Fruit fly (Drosophila melanogaster) whole organism, adult: Measurements from ENCODE around the gene wkd.

Experiments used
- CG11617 ChIP-seq: fragments of 200-800 bp; sonication (Bioruptor generic); optimal IDR thresholded peaks from 2 replicates; lab custom pipeline; 2017; ENCODE audit warnings: mild to moderate bottlenecking, missing biosample characterization, missing genetic modification reagents, missing genetic modification characterization
- CG12768 ChIP-seq: fragments of 200-800 bp; sonication (Bioruptor generic); optimal IDR thresholded peaks from 2 replicates; lab custom pipeline; 2017; ENCODE audit warnings: missing biosample characterization, missing genetic modification characterization, mild to moderate bottlenecking, moderate library complexity, missing genetic modification reagents
- CG14711 ChIP-seq: fragments of 200-800 bp; sonication (Bioruptor generic); optimal IDR thresholded peaks from 2 replicates; lab custom pipeline; 2018; ENCODE audit warnings: missing biosample characterization, mild to moderate bottlenecking, missing genetic modification characterization, moderate library complexity
- CG1620 ChIP-seq: fragments of 200-800 bp; sonication (Bioruptor generic); optimal IDR thresholded peaks from 2 replicates; lab custom pipeline; 2016; ENCODE audit warnings: missing biosample characterization, missing genetic modification characterization
- CG33017 ChIP-seq: fragments of 200-800 bp; sonication (Bioruptor generic); optimal IDR thresholded peaks from 2 replicates; lab custom pipeline; 2018; ENCODE audit warnings: missing biosample characterization, mild to moderate bottlenecking, missing genetic modification characterization, moderate library complexity
- CG5204 ChIP-seq: fragments of 200-800 bp; sonication (Bioruptor generic); optimal IDR thresholded peaks from 2 replicates; lab custom pipeline; 2016; ENCODE audit warnings: missing biosample characterization, missing genetic modification characterization
- CG7045 ChIP-seq: fragments of 200-800 bp; sonication (Bioruptor generic); optimal IDR thresholded peaks from 2 replicates; lab custom pipeline; 2017; ENCODE audit warnings: missing biosample characterization, mild to moderate bottlenecking, missing genetic modification characterization
- CG7101 ChIP-seq: fragments of 200-800 bp; sonication (Bioruptor generic); optimal IDR thresholded peaks from 2 replicates; lab custom pipeline; 2018; ENCODE audit warnings: missing biosample characterization, mild to moderate bottlenecking, missing genetic modification characterization, moderate library complexity
- Clk ChIP-seq: fragments of 200-800 bp; sonication (Bioruptor generic); optimal IDR thresholded peaks from 2 replicates; lab custom pipeline; 2017; ENCODE audit warnings: missing biosample characterization, missing genetic modification characterization
- Crg-1 ChIP-seq: fragments of 200-800 bp; sonication (Bioruptor generic); optimal IDR thresholded peaks from 2 replicates; lab custom pipeline; 2016; ENCODE audit warnings: missing biosample characterization, missing genetic modification characterization
- Hr96 ChIP-seq: fragments of 200-800 bp; sonication (Bioruptor generic); optimal IDR thresholded peaks from 2 replicates; lab custom pipeline; 2016; ENCODE audit warnings: missing biosample characterization, missing genetic modification characterization
- Mnt ChIP-seq: fragments of 200-800 bp; sonication (Bioruptor generic); optimal IDR thresholded peaks from 2 replicates; lab custom pipeline; 2016; ENCODE audit warnings: missing biosample characterization, mild to moderate bottlenecking, missing genetic modification characterization
- bab1 ChIP-seq: fragments of 200-800 bp; sonication (Bioruptor generic); optimal IDR thresholded peaks from 3 replicates; lab custom pipeline; 2019; ENCODE audit warnings: missing biosample characterization, mild to moderate bottlenecking, missing genetic modification characterization, moderate library complexity
- cic ChIP-seq: fragments of 200-800 bp; sonication (Bioruptor generic); optimal IDR thresholded peaks from 2 replicates; lab custom pipeline; 2017; ENCODE audit warnings: missing biosample characterization, mild to moderate bottlenecking, missing genetic modification characterization, moderate library complexity
- cnc ChIP-seq, 2 experiments: fragments of >200 bp; optimal IDR thresholded peaks; 2 replicates each; lab custom pipeline; 2017
- kay ChIP-seq: fragments of 200-800 bp; sonication (Bioruptor generic); peaks from one replicate; lab custom pipeline; 2016; ENCODE audit warnings: missing biosample characterization, missing genetic modification characterization, borderline replicate concordance
- ovo ChIP-seq: fragments of 200-800 bp; sonication (Bioruptor generic); optimal IDR thresholded peaks from 2 replicates; lab custom pipeline; 2016; ENCODE audit warnings: missing biosample characterization, missing genetic modification characterization
- pad ChIP-seq: fragments of 200-800 bp; sonication (Bioruptor generic); optimal IDR thresholded peaks from 3 replicates; lab custom pipeline; 2017; ENCODE audit warnings: missing biosample characterization, missing genetic modification characterization, mild to moderate bottlenecking, moderate library complexity, missing genetic modification reagents
- tj ChIP-seq: fragments of 200-800 bp; sonication (Bioruptor generic); optimal IDR thresholded peaks from 3 replicates; lab custom pipeline; 2017; ENCODE audit warnings: missing biosample characterization, mild to moderate bottlenecking, missing genetic modification characterization, moderate library complexity
- toe ChIP-seq: fragments of 200-800 bp; sonication (Bioruptor generic); optimal IDR thresholded peaks from 2 replicates; lab custom pipeline; 2016; ENCODE audit warnings: missing biosample characterization, missing genetic modification characterization

Gene wkd

DNA sequence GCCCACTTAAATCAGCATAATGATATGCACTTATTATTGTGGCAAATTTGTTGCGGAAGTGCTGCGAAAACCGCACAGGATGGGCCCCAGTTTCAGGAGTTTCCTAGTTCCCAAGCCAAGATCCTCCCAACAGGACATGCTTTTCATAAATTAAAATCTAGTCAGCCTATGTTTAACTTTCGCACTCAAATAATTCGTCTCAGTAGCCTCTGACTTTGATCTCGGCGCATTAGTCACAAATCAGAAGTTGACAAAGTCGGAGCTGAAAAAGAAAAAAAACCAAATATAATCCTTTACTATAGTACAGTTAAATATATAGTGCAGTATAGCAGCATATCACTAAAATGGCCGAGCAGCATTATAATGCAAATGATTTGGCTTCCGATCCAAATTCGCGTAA, 27.5 kb upstream of the wkd start, which contains the start of gene CG14708:
CG14708 (plus strand) TSS at position 301 of the 400 bp plus-strand sequence.
- TF ChIP-seq cnc (optimal IDR thresholded peaks at IDR 0.05; lab: Kevin White, UChicago): no peak
- no peak for TF ChIP-seq CG12768 (GFP tag; lab: Kevin White, UChicago)
- TF ChIP-seq Clk (GFP tag; lab: Kevin White, UChicago): no peak
- no peak for TF ChIP-seq toe (GFP tag; lab: Kevin White, UChicago)
- no peak for TF ChIP-seq CG1620 (GFP tag; lab: Kevin White, UChicago)
- TF ChIP-seq CG33017 (tag; lab: Kevin White, UChicago): no peak
- no peak for TF ChIP-seq CG11617 (GFP tag; lab: Kevin White, UChicago)
- TF ChIP-seq pad (GFP tag; lab: Kevin White, UChicago): no peak
- no peak for TF ChIP-seq CG7101
- TF ChIP-seq ovo (GFP tag; lab: Kevin White, UChicago): no peak
- TF ChIP-seq CG5204 (GFP tag; lab: Kevin White, UChicago): no peak
- no peak for TF ChIP-seq bab1 (GFP tag; lab: Kevin White, UChicago)

DNA sequence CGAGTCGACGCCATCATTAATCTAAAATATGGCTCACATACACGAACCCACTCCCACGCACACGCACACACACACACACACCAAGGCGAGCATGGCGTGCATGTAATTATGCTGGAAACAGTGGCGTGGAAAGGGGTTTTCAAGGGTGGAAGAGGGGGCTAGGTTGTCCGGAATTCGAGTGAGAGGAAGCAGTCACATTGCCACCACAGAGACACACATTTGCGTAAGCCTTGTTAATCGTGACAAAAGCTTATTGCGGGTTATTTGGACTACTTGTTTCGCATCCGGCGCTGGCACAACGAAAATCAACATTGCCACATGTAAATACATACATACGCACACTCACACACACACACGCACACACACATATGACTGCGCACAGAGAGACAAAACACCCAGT, 26.4 kb upstream of the wkd start:
- TF ChIP-seq pad (GFP tag; lab: Kevin White, UChicago): no peak
- TF ChIP-seq CG33017 (tag; lab: Kevin White, UChicago): no peak
- no peak for TF ChIP-seq Hr96 (GFP tag; lab: Kevin White, UChicago)
- TF ChIP-seq tj (GFP tag; lab: Kevin White, UChicago): no peak
- no peak for TF ChIP-seq ovo (GFP tag; lab: Kevin White, UChicago)
- TF ChIP-seq Mnt (GFP tag; lab: Kevin White, UChicago): no peak
- no peak for TF ChIP-seq CG14711 (tag; lab: Kevin White, UChicago)
- TF ChIP-seq Crg-1: no peak
- TF ChIP-seq CG7045 (GFP tag; lab: Kevin White, UChicago): no peak
- TF ChIP-seq bab1 (GFP tag; lab: Kevin White, UChicago): no peak
- TF ChIP-seq CG11617 (GFP tag; lab: Kevin White, UChicago): no peak
- no peak for TF ChIP-seq cnc (optimal IDR thresholded peaks at IDR 0.05; lab: Kevin White, UChicago)
- TF ChIP-seq CG1620 (GFP tag; lab: Kevin White, UChicago): no peak
- no peak for TF ChIP-seq CG5204 (GFP tag; lab: Kevin White, UChicago)
- no peak for TF ChIP-seq kay
- TF ChIP-seq CG12768 (GFP tag; lab: Kevin White, UChicago): no peak
- TF ChIP-seq CG7101: no peak
- TF ChIP-seq toe (GFP tag; lab: Kevin White, UChicago): no peak
- no peak for TF ChIP-seq Clk (GFP tag; lab: Kevin White, UChicago)
- no peak for TF ChIP-seq cic (GFP tag; lab: Kevin White, UChicago)

DNA sequence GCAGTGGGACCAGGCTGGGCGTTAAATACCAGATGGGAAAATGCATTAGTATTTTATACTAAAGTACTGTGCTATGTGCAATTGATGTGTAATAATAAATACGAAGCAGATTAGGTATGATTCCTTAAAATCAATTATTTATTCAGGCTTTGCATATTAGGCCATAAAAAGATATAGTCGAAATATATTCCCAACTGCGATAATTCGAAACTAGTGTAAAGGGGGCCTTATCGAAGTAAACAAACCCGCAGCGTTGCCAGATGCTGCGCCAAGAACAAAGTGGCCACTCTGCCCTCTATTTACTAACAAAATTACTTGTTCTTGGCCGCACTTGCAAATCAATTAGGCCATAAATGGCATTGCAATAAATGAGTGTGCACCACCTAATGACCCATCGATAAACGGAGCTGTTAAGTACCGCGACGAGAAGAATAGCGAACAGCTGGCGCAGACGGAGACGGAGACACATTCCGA, 23.8 kb upstream of the wkd start, which contains the start of gene CG10898:
CG10898 (plus strand) TSS at position 285 of the 474 bp plus-strand sequence.
- peak; percentile 31 for TF ChIP-seq tj (GFP tag; lab: Kevin White, UChicago)
- peak; percentile 51 for TF ChIP-seq Mnt (GFP tag; lab: Kevin White, UChicago)
- peak; percentile 76 for TF ChIP-seq CG7045 (GFP tag; lab: Kevin White, UChicago)
- peak; percentile 71 for TF ChIP-seq CG5204 (GFP tag; lab: Kevin White, UChicago)
- TF ChIP-seq CG7101: peak; percentile 68
- TF ChIP-seq cic (GFP tag; lab: Kevin White, UChicago): peak; percentile 11
- peak; percentile 82 for TF ChIP-seq toe (GFP tag; lab: Kevin White, UChicago)
- peak; percentile 60 for TF ChIP-seq Clk (GFP tag; lab: Kevin White, UChicago)
- TF ChIP-seq CG1620 (GFP tag; lab: Kevin White, UChicago): peak; percentile 79
- TF ChIP-seq CG11617 (GFP tag; lab: Kevin White, UChicago): peak; percentile 68
- peak; percentile 38 for TF ChIP-seq Crg-1
- peak; percentile 43 for TF ChIP-seq ovo (GFP tag; lab: Kevin White, UChicago)
- peak; percentile 51 for TF ChIP-seq CG33017 (tag; lab: Kevin White, UChicago)
- no peak for TF ChIP-seq cnc (optimal IDR thresholded peaks at IDR 0.05; lab: Kevin White, UChicago)
- TF ChIP-seq CG14711 (tag; lab: Kevin White, UChicago): peak; percentile 72
- peak; percentile 29 for TF ChIP-seq pad (GFP tag; lab: Kevin White, UChicago)
- no peak for TF ChIP-seq kay
- TF ChIP-seq bab1 (GFP tag; lab: Kevin White, UChicago): peak; percentile 90
- TF ChIP-seq Hr96 (GFP tag; lab: Kevin White, UChicago): peak; percentile 78
- peak; percentile 48 for TF ChIP-seq CG12768 (GFP tag; lab: Kevin White, UChicago)

DNA sequence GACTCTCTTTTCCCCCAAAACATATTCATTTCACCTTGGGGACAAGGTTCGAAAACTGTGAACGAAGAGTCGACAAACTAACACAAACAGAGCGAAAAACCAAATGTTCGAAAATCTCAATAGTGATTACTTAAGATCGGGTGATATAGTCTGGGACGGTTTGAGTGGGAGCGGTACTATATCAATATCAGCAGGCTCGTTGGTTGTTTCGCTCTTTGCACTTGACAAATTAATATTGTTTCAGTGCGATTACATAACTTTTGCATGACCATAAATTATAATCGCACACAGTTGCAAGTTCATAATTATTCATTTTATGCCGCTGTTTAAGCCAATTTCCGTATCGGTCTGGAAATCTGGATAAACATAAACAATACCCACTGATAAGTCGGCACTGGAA, 19.7 kb upstream of the wkd start:
- no peak for TF ChIP-seq Clk (GFP tag; lab: Kevin White, UChicago)
- peak; percentile 81 for TF ChIP-seq kay

DNA sequence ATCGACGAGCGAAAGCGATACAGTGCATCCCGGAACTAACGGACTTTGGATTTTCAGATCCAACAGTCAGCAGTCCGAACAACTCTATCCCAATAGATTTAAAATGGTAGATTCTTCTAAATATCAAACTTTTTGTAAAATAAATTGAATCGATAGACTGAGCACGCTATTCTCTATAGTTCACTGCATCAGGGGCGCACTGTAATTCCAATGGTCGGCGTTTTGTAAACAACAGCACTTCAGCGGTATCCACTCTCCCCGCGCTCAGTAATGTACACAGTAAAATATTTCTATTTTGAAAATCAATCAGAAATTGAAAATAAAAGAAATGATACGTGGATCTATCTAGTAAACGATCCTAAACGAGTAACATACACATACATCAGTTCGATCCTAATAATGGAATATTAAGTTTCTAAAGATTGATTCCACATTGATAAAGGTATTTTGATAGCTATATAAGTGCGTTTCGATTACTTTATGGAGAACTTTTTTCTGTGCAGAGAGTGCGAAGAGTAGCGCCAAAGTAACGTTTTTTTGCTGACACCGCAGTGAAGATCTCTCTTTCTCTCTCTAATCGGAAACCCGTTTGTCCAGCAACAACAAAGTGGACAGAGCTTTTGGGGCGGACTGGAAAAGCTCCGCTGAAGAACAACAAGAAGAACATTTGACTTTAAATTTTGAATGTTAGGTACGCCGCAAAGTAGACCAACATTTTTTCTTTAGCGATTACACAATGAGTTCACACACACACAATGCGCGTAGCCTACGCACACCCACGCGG, 18.9 kb upstream of the wkd start:
- TF ChIP-seq Clk (GFP tag; lab: Kevin White, UChicago) (peak; percentile 89), CG14711 (tag; lab: Kevin White, UChicago) (peak; percentile 89), cic (GFP tag; lab: Kevin White, UChicago) (peak; percentile 86), toe (GFP tag; lab: Kevin White, UChicago) (peak; percentile 94), Crg-1 (peak; percentile 91), Mnt (GFP tag; lab: Kevin White, UChicago) (peak; percentile 89), CG33017 (tag; lab: Kevin White, UChicago) (peak; percentile 95), CG7101 (peak; percentile 95), CG1620 (GFP tag; lab: Kevin White, UChicago) (peak; percentile 89), CG5204 (GFP tag; lab: Kevin White, UChicago) (peak; percentile 91), cnc (optimal IDR thresholded peaks at IDR 0.05; lab: Kevin White, UChicago) (no peak), CG7045 (GFP tag; lab: Kevin White, UChicago) (peak; percentile 88), Hr96 (GFP tag; lab: Kevin White, UChicago) (peak; percentile 97), CG12768 (GFP tag; lab: Kevin White, UChicago) (peak; percentile 98), ovo (GFP tag; lab: Kevin White, UChicago) (peak; percentile 76), kay (peak; percentile 97), CG11617 (GFP tag; lab: Kevin White, UChicago) (peak; percentile 92), bab1 (GFP tag; lab: Kevin White, UChicago) (peak; percentile 98), tj (GFP tag; lab: Kevin White, UChicago) (peak; percentile 99), pad (GFP tag; lab: Kevin White, UChicago) (peak; percentile 90)
